Worm (Caenorhabditis elegans) whole organism, L4 larva: Measurements from ENCODE around the gene Y48B6A.5.

Experiments
- F26F4.8 ChIP-seq: fragments of 200-800 bp; sonication (Bioruptor generic); conservative IDR thresholded peaks from 2 replicates; pipeline ENCODE4 v1.3.6; 2022; ENCODE audit warnings: missing genetic modification characterization, missing compliant biosample characterization
- F37D6.2 ChIP-seq: sonication (generic microtip); optimal IDR thresholded peaks from 2 replicates; lab custom pipeline; 2016; ENCODE audit warnings: mild to moderate bottlenecking, missing genetic modification characterization, missing compliant biosample characterization
- F44E2.7 ChIP-seq: fragments of 200-800 bp; sonication (Bioruptor generic); IDR thresholded peaks from 2 replicates; pipeline ENCODE4 v2.1.2; 2022; ENCODE audit warnings: missing genetic modification characterization, missing compliant biosample characterization
- F49E8.2 ChIP-seq: sonication (generic microtip); optimal IDR thresholded peaks from 2 replicates; lab custom pipeline; 2016; ENCODE audit warnings: missing compliant biosample characterization, mild to moderate bottlenecking, missing genetic modification characterization, borderline replicate concordance
- R02D3.7 ChIP-seq: fragments of 150-350 bp; sonication (generic microtip); optimal IDR thresholded peaks from 3 replicates; lab custom pipeline; 2014; ENCODE audit warnings: missing biosample characterization, missing genetic modification characterization
- ZK337.2 ChIP-seq: fragments of 200-800 bp; sonication (Bioruptor generic); IDR thresholded peaks from 2 replicates; pipeline ENCODE4 v1.3.6; 2022; ENCODE audit warnings: missing genetic modification reagents, missing genetic modification characterization, missing compliant biosample characterization
- aha-1 ChIP-seq: fragments of 150-350 bp; peaks from one replicate; lab custom pipeline; 2014; ENCODE audit warnings: missing biosample characterization, missing genetic modification characterization
- aly-2 ChIP-seq: sonication (generic microtip); optimal IDR thresholded peaks from 2 replicates; lab custom pipeline; 2018; ENCODE audit warnings: missing biosample characterization, missing genetic modification characterization
- arid-1 ChIP-seq: fragments of 200-800 bp; sonication (Bioruptor generic); conservative IDR thresholded peaks from 2 replicates; pipeline ENCODE4 v1.3.6; 2022; ENCODE audit warnings: missing genetic modification reagents, missing genetic modification characterization, missing compliant biosample characterization
- attf-4 ChIP-seq: sonication (generic microtip); optimal IDR thresholded peaks from 3 replicates; lab custom pipeline; 2017; ENCODE audit warnings: missing biosample characterization, missing genetic modification characterization
- ceh-32 ChIP-seq: sonication (generic microtip); optimal IDR thresholded peaks from 2 replicates; lab custom pipeline; 2016; ENCODE audit warnings: mild to moderate bottlenecking, missing genetic modification characterization, missing compliant biosample characterization; ENCODE audit not compliant: poor library complexity
- ceh-62 ChIP-seq: sonication (generic microtip); optimal IDR thresholded peaks from 2 replicates; lab custom pipeline; 2017; ENCODE audit warnings: missing biosample characterization, missing genetic modification characterization
- daf-16 ChIP-seq, 3 experiments: sonication (generic microtip); optimal IDR thresholded peaks; 2 replicates each; lab custom pipeline; 2016 to 2017; ENCODE audit warnings: missing genetic modification characterization in 3 of 3, missing genetic modification reagents in 3 of 3, mild to moderate bottlenecking in 2 of 3, missing compliant biosample characterization in 2 of 3, missing biosample characterization in 1 of 3, moderate library complexity in 1 of 3
- dmd-9 ChIP-seq: fragments of 200-800 bp; sonication (Bioruptor generic); IDR thresholded peaks from 2 replicates; pipeline ENCODE4 v1.3.6; 2022; ENCODE audit warnings: missing genetic modification reagents, missing genetic modification characterization, missing compliant biosample characterization
- dpl-1 ChIP-seq: fragments of 150-350 bp; optimal IDR thresholded peaks from 2 replicates; lab custom pipeline; 2014; ENCODE audit warnings: missing biosample characterization, missing genetic modification reagents, missing genetic modification characterization
- duxl-1 ChIP-seq: sonication (generic microtip); optimal IDR thresholded peaks from 2 replicates; lab custom pipeline; 2016; ENCODE audit warnings: mild to moderate bottlenecking, missing genetic modification characterization, moderate library complexity, missing compliant biosample characterization; ENCODE audit not compliant: poor library complexity
- dve-1 ChIP-seq: sonication (generic microtip); optimal IDR thresholded peaks from 2 replicates; lab custom pipeline; 2017; ENCODE audit warnings: antibody characterized with exemption, mild to moderate bottlenecking, missing genetic modification characterization, missing compliant biosample characterization; ENCODE audit not compliant: insufficient read depth
- egl-27 ChIP-seq: sonication (generic microtip); optimal IDR thresholded peaks from 3 replicates; lab custom pipeline; 2017; ENCODE audit warnings: missing biosample characterization, missing genetic modification reagents, missing genetic modification characterization
- fkh-10 ChIP-seq: fragments of 150-350 bp; optimal IDR thresholded peaks from 2 replicates; lab custom pipeline; 2014; ENCODE audit warnings: missing biosample characterization, missing genetic modification reagents, missing genetic modification characterization
- fos-1 ChIP-seq: fragments of 150-350 bp; optimal IDR thresholded peaks from 2 replicates; lab custom pipeline; 2014; ENCODE audit warnings: missing biosample characterization, missing genetic modification characterization
- jun-1 ChIP-seq: fragments of 150-350 bp; optimal IDR thresholded peaks from 2 replicates; lab custom pipeline; 2014; ENCODE audit warnings: missing biosample characterization, missing genetic modification reagents, missing genetic modification characterization
- lin-13 ChIP-seq: fragments of 150-350 bp; optimal IDR thresholded peaks from 2 replicates; lab custom pipeline; 2014; ENCODE audit warnings: missing biosample characterization, missing genetic modification reagents, missing genetic modification characterization
- lin-39 ChIP-seq: fragments of 150-350 bp; optimal IDR thresholded peaks from 2 replicates; lab custom pipeline; 2014; ENCODE audit warnings: missing biosample characterization, missing genetic modification reagents, missing genetic modification characterization
- lir-3 ChIP-seq: sonication (generic microtip); optimal IDR thresholded peaks from 2 replicates; lab custom pipeline; 2016; ENCODE audit warnings: mild to moderate bottlenecking, missing genetic modification characterization, missing compliant biosample characterization
- lsy-2 ChIP-seq, 2 experiments: fragments of 150-350 bp in 1 of 2; sonication (generic microtip) in 1 of 2; optimal IDR thresholded peaks; 2 replicates each; lab custom pipeline; 2014 to 2017; ENCODE audit warnings: missing biosample characterization in 2 of 2, missing genetic modification characterization in 2 of 2
- mdt-29 ChIP-seq: fragments of 200-800 bp; sonication (Bioruptor generic); IDR thresholded peaks from 2 replicates; pipeline ENCODE4 v1.3.6; 2022; ENCODE audit warnings: missing genetic modification reagents, missing genetic modification characterization, missing compliant biosample characterization
- mxl-2 ChIP-seq: fragments of 200-800 bp; sonication (Bioruptor generic); conservative IDR thresholded peaks from 2 replicates; pipeline ENCODE4 v1.3.6; 2022; ENCODE audit warnings: missing genetic modification reagents, missing genetic modification characterization, missing compliant biosample characterization
- nhr-11 ChIP-seq: fragments of 150-350 bp; optimal IDR thresholded peaks from 2 replicates; lab custom pipeline; 2014; ENCODE audit warnings: missing biosample characterization, missing genetic modification characterization
- nhr-111 ChIP-seq: fragments of 200-800 bp; sonication (Bioruptor generic); optimal IDR thresholded peaks from 2 replicates; lab custom pipeline; 2018; ENCODE audit warnings: mild to moderate bottlenecking, missing genetic modification characterization, missing compliant biosample characterization
- nhr-25 ChIP-seq: sonication (generic microtip); optimal IDR thresholded peaks from 2 replicates; lab custom pipeline; 2017; ENCODE audit warnings: missing genetic modification characterization, mild to moderate bottlenecking, missing compliant biosample characterization, antibody characterized with exemption, moderate library complexity, borderline replicate concordance; ENCODE audit not compliant: insufficient read depth
- nhr-28 ChIP-seq: fragments of 150-350 bp; optimal IDR thresholded peaks from 2 replicates; lab custom pipeline; 2014; ENCODE audit warnings: missing biosample characterization, missing genetic modification characterization
- nhr-41 ChIP-seq: fragments of 200-800 bp; sonication (Bioruptor generic); IDR thresholded peaks from 2 replicates; pipeline ENCODE4 v1.3.6; 2022; ENCODE audit warnings: missing genetic modification reagents, missing genetic modification characterization, missing compliant biosample characterization
- nhr-42 ChIP-seq: fragments of 200-800 bp; sonication (Bioruptor generic); IDR thresholded peaks from 2 replicates; pipeline ENCODE4 v1.3.6; 2022; ENCODE audit warnings: missing genetic modification characterization, missing compliant biosample characterization
- nhr-48 ChIP-seq: sonication (generic microtip); optimal IDR thresholded peaks from 2 replicates; lab custom pipeline; 2016; ENCODE audit warnings: mild to moderate bottlenecking, missing genetic modification characterization, missing compliant biosample characterization
- nhr-77 ChIP-seq: fragments of 150-350 bp; optimal IDR thresholded peaks from 2 replicates; lab custom pipeline; 2014; ENCODE audit warnings: missing biosample characterization, missing genetic modification characterization
- sdz-12 ChIP-seq: fragments of 200-800 bp; sonication (Bioruptor generic); optimal IDR thresholded peaks from 2 replicates; lab custom pipeline; 2018; ENCODE audit warnings: mild to moderate bottlenecking, missing genetic modification characterization, missing compliant biosample characterization
- snpc-1.2 ChIP-seq: fragments of 200-800 bp; sonication (Bioruptor generic); IDR thresholded peaks from 2 replicates; pipeline ENCODE4 v1.3.6; 2022; ENCODE audit warnings: missing genetic modification reagents, missing genetic modification characterization, missing compliant biosample characterization
- snpc-4 ChIP-seq: fragments of 150-350 bp; optimal IDR thresholded peaks from 2 replicates; lab custom pipeline; 2014; ENCODE audit warnings: missing biosample characterization, missing genetic modification characterization
- spr-1 ChIP-seq: sonication (generic microtip); optimal IDR thresholded peaks from 2 replicates; lab custom pipeline; 2016; ENCODE audit warnings: mild to moderate bottlenecking, missing genetic modification characterization, missing compliant biosample characterization
- tag-97 ChIP-seq: fragments of 200-800 bp; sonication (Bioruptor generic); IDR thresholded peaks from 2 replicates; pipeline ENCODE4 v1.3.6; 2022; ENCODE audit warnings: missing genetic modification characterization, missing compliant biosample characterization
- unc-130 ChIP-seq: sonication (generic microtip); optimal IDR thresholded peaks from 2 replicates; lab custom pipeline; 2016; ENCODE audit warnings: missing genetic modification reagents, missing genetic modification characterization, missing compliant biosample characterization
- zag-1 ChIP-seq: fragments of 150-350 bp; optimal IDR thresholded peaks from 2 replicates; lab custom pipeline; 2014; ENCODE audit warnings: missing biosample characterization, missing genetic modification characterization
- zfp-2 ChIP-seq: sonication (generic microtip); optimal IDR thresholded peaks from 2 replicates; lab custom pipeline; 2016; ENCODE audit warnings: mild to moderate bottlenecking, missing genetic modification characterization, missing compliant biosample characterization
- zip-2 ChIP-seq: fragments of 150-350 bp; optimal IDR thresholded peaks from 2 replicates; lab custom pipeline; 2014; ENCODE audit warnings: missing biosample characterization, missing genetic modification characterization
- ztf-7 ChIP-seq: fragments of 150-350 bp; optimal IDR thresholded peaks from 2 replicates; lab custom pipeline; 2014; ENCODE audit warnings: missing biosample characterization, missing genetic modification characterization

The Y48B6A.5 gene

ce11 chrII:14175099-14175498 lies at the start of gene Y48B6A.5:
Y48B6A.5 (minus strand) TSS chrII:14175199.
- TF ChIP-seq nhr-41 (GFP tag; lab: Robert Waterston, UW) (no peak), snpc-4 (tag; lab: Kevin White, UChicago) (no peak), nhr-25 (tag; lab: Kevin White, UChicago) (no peak), lin-13 (GFP tag; lab: Kevin White, UChicago) (no peak), F49E8.2 (no peak), lin-39 (no peak), lir-3 (tag; lab: Kevin White, UChicago) (no peak), sdz-12 (GFP tag; lab: Kevin White, UChicago) (no peak), nhr-11 (tag; lab: Kevin White, UChicago) (no peak), dve-1 (tag; lab: Kevin White, UChicago) (no peak), F26F4.8 (GFP tag; lab: Robert Waterston, UW) (no peak), aly-2 (tag; lab: Kevin White, UChicago) (no peak), zfp-2 (tag; lab: Kevin White, UChicago) (no peak), spr-1 (tag; lab: Kevin White, UChicago) (no peak), nhr-42 (no peak), ztf-7 (no peak), F37D6.2 (tag; lab: Kevin White, UChicago) (no peak), mdt-29 (no peak), tag-97 (GFP tag; lab: Robert Waterston, UW) (no peak)

- TF ChIP-seq F49E8.2 (peak; percentile 77), nhr-111 (GFP tag; lab: Kevin White, UChicago) (no peak), unc-130 (GFP tag; lab: Kevin White, UChicago) (peak; percentile 31)
- TF ChIP-seq, all 104 proteins: peak for 2
These were observed 43.1 kb upstream of the Y48B6A.5 start for ce11 chrII:14218142-14218541.

ce11 chrII:14214109-14214508 lies 39.1 kb upstream of the Y48B6A.5 start, which contains the start of gene Y48B6A.10:
Y48B6A.10 (plus strand) TSS chrII:14214409.
- TF ChIP-seq dve-1 (tag; lab: Kevin White, UChicago) (no peak), lir-3 (tag; lab: Kevin White, UChicago) (no peak), lsy-2 (tag; optimal IDR thresholded peaks at IDR 0.05; lab: Kevin White, UChicago) (no peak), nhr-77 (no peak), aha-1 (tag; lab: Kevin White, UChicago) (no peak), F44E2.7 (GFP tag; lab: Robert Waterston, UW) (no peak), dpl-1 (GFP tag; lab: Kevin White, UChicago) (no peak), ZK337.2 (GFP tag; lab: Robert Waterston, UW) (no peak), lin-39 (no peak), unc-130 (GFP tag; lab: Kevin White, UChicago) (no peak), mxl-2 (GFP tag; lab: Robert Waterston, UW) (no peak), R02D3.7 (tag; lab: Kevin White, UChicago) (no peak), sdz-12 (GFP tag; lab: Kevin White, UChicago) (no peak), duxl-1 (tag; lab: Kevin White, UChicago) (no peak)

- TF ChIP-seq zag-1 = no peak
- TF ChIP-seq, all 104 proteins: peak for 0
These were observed 36.1 kb upstream of the Y48B6A.5 start, which contains the start of gene hot-7 for ce11 chrII:14211118-14211517. hot-7 (plus strand) TSS chrII:14211418.

ce11 chrII:14206211-14206610 lies 31.2 kb upstream of the Y48B6A.5 start:
- TF ChIP-seq lir-3 (tag; lab: Kevin White, UChicago) = no peak
- TF ChIP-seq arid-1 = no peak
- TF ChIP-seq ceh-62 = no peak
- no peak for TF ChIP-seq nhr-28
- TF ChIP-seq ceh-32 = no peak
- TF ChIP-seq zip-2 (tag; lab: Kevin White, UChicago) = no peak
- no peak for TF ChIP-seq attf-4 (tag; lab: Kevin White, UChicago)
- TF ChIP-seq snpc-1.2 (GFP tag; lab: Robert Waterston, UW) = no peak
- no peak for TF ChIP-seq jun-1
- TF ChIP-seq daf-16 (GFP tag; optimal IDR thresholded peaks at IDR 0.05; lab: Kevin White, UChicago) = no peak
- TF ChIP-seq daf-16 (tag; optimal IDR thresholded peaks at IDR 0.05; lab: Kevin White, UChicago) = no peak
- TF ChIP-seq nhr-48 (tag; lab: Kevin White, UChicago) = no peak
- TF ChIP-seq fos-1 (tag; lab: Kevin White, UChicago) = no peak
- TF ChIP-seq egl-27 (tag; lab: Kevin White, UChicago) = no peak
- no peak for TF ChIP-seq mdt-29
- no peak for TF ChIP-seq dmd-9 (GFP tag; lab: Robert Waterston, UW)
- no peak for TF ChIP-seq ztf-7
- TF ChIP-seq fkh-10 = no peak
